Fruit fly (Drosophila melanogaster) whole organism, prepupa: ENCODE data around the gene Spn28Da.

ENCODE experiments used
- Blimp-1 ChIP-seq: fragments of 200-800 bp; sonication (Bioruptor generic); optimal IDR thresholded peaks from 3 replicates; lab custom pipeline; 2017; ENCODE audit warnings: missing biosample characterization, missing genetic modification characterization, mild to moderate bottlenecking, moderate library complexity, missing genetic modification reagents
- CG10631 ChIP-seq: fragments of 200-800 bp; sonication (Bioruptor generic); optimal IDR thresholded peaks from 2 replicates; lab custom pipeline; 2016; ENCODE audit warnings: missing biosample characterization, missing genetic modification characterization
- CG10669 ChIP-seq: fragments of 200-800 bp; sonication (Bioruptor generic); optimal IDR thresholded peaks from 3 replicates; lab custom pipeline; 2018; ENCODE audit warnings: missing biosample characterization, mild to moderate bottlenecking, missing genetic modification characterization, moderate library complexity
- CG11294 ChIP-seq: fragments of 200-800 bp; sonication (Bioruptor generic); IDR thresholded peaks from 2 replicates; pipeline ENCODE4 v1.3.6; 2022; ENCODE audit warnings: missing biosample characterization, missing genetic modification characterization
- CG11762 ChIP-seq: fragments of 200-800 bp; sonication (Bioruptor generic); optimal IDR thresholded peaks from 3 replicates; lab custom pipeline; 2016; ENCODE audit warnings: missing biosample characterization, missing genetic modification characterization; ENCODE audit not compliant: insufficient read depth
- CG11902 ChIP-seq: fragments of 200-800 bp; sonication (Bioruptor generic); optimal IDR thresholded peaks from 3 replicates; lab custom pipeline; 2016; ENCODE audit warnings: missing biosample characterization, missing genetic modification characterization
- CG15336 ChIP-seq: fragments of 200-800 bp; sonication (Bioruptor generic); IDR thresholded peaks from 2 replicates; pipeline ENCODE4 v1.3.6; 2022; ENCODE audit warnings: missing biosample characterization, missing genetic modification characterization
- CG16779 ChIP-seq: fragments of 200-800 bp; sonication (Bioruptor generic); optimal IDR thresholded peaks from 3 replicates; lab custom pipeline; 2017; ENCODE audit warnings: missing biosample characterization, mild to moderate bottlenecking, missing genetic modification characterization
- CG3032 ChIP-seq: fragments of 200-800 bp; optimal IDR thresholded peaks from 2 replicates; lab custom pipeline; 2019; ENCODE audit warnings: missing biosample characterization, mild to moderate bottlenecking, missing genetic modification characterization, moderate library complexity
- CG31627 ChIP-seq: fragments of 200-800 bp; sonication (Bioruptor generic); optimal IDR thresholded peaks from 3 replicates; lab custom pipeline; 2016; ENCODE audit warnings: missing biosample characterization, missing genetic modification characterization
- CG34406 ChIP-seq: fragments of 200-800 bp; sonication (Bioruptor generic); optimal IDR thresholded peaks from 3 replicates; lab custom pipeline; 2016; ENCODE audit warnings: missing biosample characterization, missing genetic modification characterization
- CG3919 ChIP-seq: fragments of 200-800 bp; sonication (Bioruptor generic); optimal IDR thresholded peaks from 3 replicates; lab custom pipeline; 2016; ENCODE audit warnings: missing biosample characterization, missing genetic modification characterization
- CG4318 ChIP-seq: fragments of 200-800 bp; sonication (Bioruptor generic); optimal IDR thresholded peaks from 3 replicates; lab custom pipeline; 2017; ENCODE audit warnings: missing biosample characterization, mild to moderate bottlenecking, missing genetic modification characterization
- CG6163 ChIP-seq: fragments of 200-800 bp; sonication (Bioruptor generic); IDR thresholded peaks from 3 replicates; pipeline ENCODE4 v1.3.6; 2022; ENCODE audit warnings: missing biosample characterization, missing genetic modification characterization
- CG6276 ChIP-seq: fragments of 200-800 bp; sonication (Bioruptor generic); optimal IDR thresholded peaks from 2 replicates; lab custom pipeline; 2017; ENCODE audit warnings: missing biosample characterization, mild to moderate bottlenecking, missing genetic modification characterization
- CG6792 ChIP-seq: fragments of 200-800 bp; sonication (Bioruptor generic); optimal IDR thresholded peaks from 3 replicates; lab custom pipeline; 2016; ENCODE audit warnings: missing biosample characterization, missing genetic modification characterization
- CG6808 ChIP-seq: fragments of 200-800 bp; sonication (Bioruptor generic); optimal IDR thresholded peaks from 3 replicates; lab custom pipeline; 2017; ENCODE audit warnings: missing biosample characterization, missing genetic modification characterization, mild to moderate bottlenecking, moderate library complexity, missing genetic modification reagents
- CG6854 ChIP-seq: fragments of 200-800 bp; sonication (Bioruptor generic); optimal IDR thresholded peaks from 2 replicates; lab custom pipeline; 2017; ENCODE audit warnings: missing biosample characterization, mild to moderate bottlenecking, missing genetic modification characterization
- CG7368 ChIP-seq: fragments of 200-800 bp; sonication (Bioruptor generic); optimal IDR thresholded peaks from 3 replicates; lab custom pipeline; 2016; ENCODE audit warnings: missing biosample characterization, missing genetic modification characterization
- CG8119 ChIP-seq: fragments of 200-800 bp; sonication (Bioruptor generic); IDR thresholded peaks from 3 replicates; pipeline ENCODE4 v1.3.6; 2022; ENCODE audit warnings: missing biosample characterization, missing genetic modification characterization
- CG8319 ChIP-seq: fragments of 200-800 bp; sonication (Bioruptor generic); optimal IDR thresholded peaks from 3 replicates; lab custom pipeline; 2016; ENCODE audit warnings: missing biosample characterization, missing genetic modification characterization
- CG8632 ChIP-seq: fragments of 200-800 bp; sonication (Bioruptor generic); optimal IDR thresholded peaks from 3 replicates; lab custom pipeline; 2016; ENCODE audit warnings: missing biosample characterization, missing genetic modification characterization
- CG9139 ChIP-seq: fragments of 200-800 bp; sonication (Bioruptor generic); optimal IDR thresholded peaks from 3 replicates; lab custom pipeline; 2017; ENCODE audit warnings: missing biosample characterization, mild to moderate bottlenecking, missing genetic modification characterization
- Eip75B ChIP-seq: fragments of 200-800 bp; sonication (Bioruptor generic); optimal IDR thresholded peaks from 3 replicates; lab custom pipeline; 2016; ENCODE audit warnings: missing biosample characterization, missing genetic modification characterization
- Ets21C ChIP-seq: fragments of 200-800 bp; sonication (Bioruptor generic); optimal IDR thresholded peaks from 3 replicates; lab custom pipeline; 2016; ENCODE audit warnings: missing biosample characterization, missing genetic modification characterization
- Ets96B ChIP-seq: fragments of 200-800 bp; optimal IDR thresholded peaks from 2 replicates; lab custom pipeline; 2019; ENCODE audit warnings: missing biosample characterization, mild to moderate bottlenecking, missing genetic modification characterization, moderate library complexity
- Gug ChIP-seq: fragments of 200-800 bp; sonication (Bioruptor generic); IDR thresholded peaks from 2 replicates; pipeline ENCODE4 v1.3.6; 2022; ENCODE audit warnings: missing biosample characterization, missing genetic modification characterization
- Hr38 ChIP-seq: sonication (Bioruptor generic); optimal IDR thresholded peaks from 2 replicates; lab custom pipeline; 2016; ENCODE audit warnings: missing biosample characterization, missing genetic modification characterization
- Hr39 ChIP-seq: fragments of 200-800 bp; sonication (Bioruptor generic); optimal IDR thresholded peaks from 2 replicates; lab custom pipeline; 2016; ENCODE audit warnings: missing biosample characterization, missing genetic modification characterization
- Hr4 ChIP-seq: fragments of 200-800 bp; sonication (Bioruptor generic); optimal IDR thresholded peaks from 3 replicates; lab custom pipeline; 2016; ENCODE audit warnings: missing biosample characterization, missing genetic modification characterization
- Met ChIP-seq: fragments of 200-800 bp; sonication (Bioruptor generic); optimal IDR thresholded peaks from 3 replicates; lab custom pipeline; 2016; ENCODE audit warnings: missing biosample characterization, missing genetic modification characterization
- Smox ChIP-seq: fragments of 200-800 bp; sonication (Bioruptor generic); optimal IDR thresholded peaks from 3 replicates; lab custom pipeline; 2016; ENCODE audit warnings: missing biosample characterization, missing genetic modification characterization
- Sox102F ChIP-seq: fragments of 200-800 bp; sonication (Bioruptor generic); optimal IDR thresholded peaks from 2 replicates; lab custom pipeline; 2016; ENCODE audit warnings: missing biosample characterization, mild to moderate bottlenecking, missing genetic modification characterization
- Sox14 ChIP-seq: fragments of 200-800 bp; sonication (Bioruptor generic); optimal IDR thresholded peaks from 3 replicates; lab custom pipeline; 2016; ENCODE audit warnings: missing biosample characterization, missing genetic modification characterization
- Sox15 ChIP-seq: fragments of 200-800 bp; sonication (Bioruptor generic); optimal IDR thresholded peaks from 3 replicates; lab custom pipeline; 2016; ENCODE audit warnings: missing biosample characterization, missing genetic modification characterization
- achi ChIP-seq: fragments of 200-800 bp; sonication (Bioruptor generic); optimal IDR thresholded peaks from 3 replicates; lab custom pipeline; 2016; ENCODE audit warnings: missing biosample characterization, missing genetic modification characterization
- acj6 ChIP-seq: fragments of 200-800 bp; sonication (Bioruptor generic); optimal IDR thresholded peaks from 3 replicates; lab custom pipeline; 2016; ENCODE audit warnings: missing biosample characterization, missing genetic modification characterization
- cyc ChIP-seq: fragments of 200-800 bp; sonication (Bioruptor generic); optimal IDR thresholded peaks from 3 replicates; lab custom pipeline; 2016; ENCODE audit warnings: missing biosample characterization, missing genetic modification characterization
- dac ChIP-seq: fragments of 200-800 bp; sonication (Bioruptor generic); optimal IDR thresholded peaks from 2 replicates; lab custom pipeline; 2017; ENCODE audit warnings: missing biosample characterization, mild to moderate bottlenecking, missing genetic modification characterization
- eg ChIP-seq: fragments of 200-800 bp; sonication (Bioruptor generic); IDR thresholded peaks from 3 replicates; pipeline ENCODE4 v1.3.6; 2022; ENCODE audit warnings: missing biosample characterization, missing genetic modification characterization
- esn ChIP-seq: fragments of 200-800 bp; sonication (Bioruptor generic); optimal IDR thresholded peaks from 2 replicates; lab custom pipeline; 2016; ENCODE audit warnings: missing biosample characterization, mild to moderate bottlenecking, missing genetic modification characterization, moderate library complexity
- fd59A ChIP-seq: fragments of 200-800 bp; sonication (Bioruptor generic); optimal IDR thresholded peaks from 2 replicates; lab custom pipeline; 2017; ENCODE audit warnings: missing biosample characterization, mild to moderate bottlenecking, missing genetic modification characterization, missing genetic modification reagents
- fd85E ChIP-seq: fragments of 200-800 bp; sonication (Bioruptor generic); optimal IDR thresholded peaks from 3 replicates; lab custom pipeline; 2016; ENCODE audit warnings: missing biosample characterization, missing genetic modification characterization
- fkh ChIP-seq: fragments of 200-800 bp; sonication (Bioruptor generic); optimal IDR thresholded peaks from 3 replicates; lab custom pipeline; 2017; ENCODE audit warnings: missing biosample characterization, mild to moderate bottlenecking, missing genetic modification characterization, moderate library complexity
- net ChIP-seq: fragments of 200-800 bp; sonication (Bioruptor generic); optimal IDR thresholded peaks from 3 replicates; lab custom pipeline; 2016; ENCODE audit warnings: missing biosample characterization, missing genetic modification characterization
- pdm3 ChIP-seq: fragments of 200-800 bp; sonication (Bioruptor generic); optimal IDR thresholded peaks from 3 replicates; lab custom pipeline; 2016; ENCODE audit warnings: missing biosample characterization, missing genetic modification characterization
- salr ChIP-seq, 2 experiments: fragments of 200-800 bp; sonication (Bioruptor generic); optimal IDR thresholded peaks; 3 replicates each; lab custom pipeline; 2016 to 2018; ENCODE audit warnings: missing biosample characterization in 2 of 2, missing genetic modification characterization in 2 of 2, mild to moderate bottlenecking in 1 of 2
- spab ChIP-seq: fragments of 200-800 bp; sonication (Bioruptor generic); optimal IDR thresholded peaks from 2 replicates; lab custom pipeline; 2017; ENCODE audit warnings: missing biosample characterization, mild to moderate bottlenecking, missing genetic modification characterization, missing genetic modification reagents
- svp ChIP-seq: fragments of 200-800 bp; sonication (Bioruptor generic); peaks from one replicate; lab custom pipeline; 2016; ENCODE audit warnings: missing biosample characterization, missing genetic modification characterization
- vri ChIP-seq: fragments of 200-800 bp; sonication (Bioruptor generic); optimal IDR thresholded peaks from 3 replicates; lab custom pipeline; 2016; ENCODE audit warnings: missing biosample characterization, mild to moderate bottlenecking, missing genetic modification characterization

The Spn28Da gene

DNA sequence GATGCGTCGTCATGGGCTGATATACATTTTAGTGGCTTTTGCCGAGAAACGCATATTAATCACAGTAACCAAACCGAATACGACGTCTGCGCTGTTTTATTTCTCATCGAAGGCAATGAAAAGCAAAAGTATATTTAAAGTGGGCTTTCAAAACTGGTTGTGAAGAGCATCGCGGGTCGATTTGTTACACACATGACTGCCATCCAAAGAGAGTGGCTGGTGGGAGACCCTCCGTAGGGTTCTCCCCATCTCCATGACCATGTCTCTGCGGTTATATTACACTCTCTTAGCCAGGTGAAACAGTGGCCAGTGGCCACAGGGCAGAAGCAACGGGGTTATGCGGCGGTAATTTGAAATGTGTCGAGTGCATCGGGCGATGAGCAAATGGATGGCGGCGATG, 8.5 kb downstream of the Spn28Da start (continued):
- no peak for TF ChIP-seq fd85E
- TF ChIP-seq CG8119 (GFP tag; lab: Robert Waterston, UW): no peak
- TF ChIP-seq CG6792: no peak
- TF ChIP-seq CG11294: no peak
- no peak for TF ChIP-seq Sox14 (GFP tag; lab: Kevin White, UChicago)
- no peak for TF ChIP-seq CG16779 (tag; lab: Kevin White, UChicago)
- TF ChIP-seq Hr39: no peak

dm6 chr2L:7879292-7879894, 9.5 kb downstream of the Spn28Da start, which contains the start of gene spz3:
TSS of gene spz3 (minus strand) at chr2L:7879552.
- TF ChIP-seq Smox (GFP tag; lab: Kevin White, UChicago) (no peak), Sox15 (GFP tag; lab: Kevin White, UChicago) (no peak), eg (peak; percentile 90), CG15336 (GFP tag; lab: Robert Waterston, UW) (peak; percentile 80), Hr38 (GFP tag; lab: Kevin White, UChicago) (no peak), CG6808 (GFP tag; lab: Kevin White, UChicago) (peak; percentile 83), CG16779 (tag; lab: Kevin White, UChicago) (peak; percentile 87), net (GFP tag; lab: Kevin White, UChicago) (peak; percentile 79), Ets96B (tag; lab: Kevin White, UChicago) (peak; percentile 68), fkh (GFP tag; lab: Kevin White, UChicago) (no peak), Hr39 (no peak), Blimp-1 (GFP tag; lab: Kevin White, UChicago) (peak; percentile 41), CG6854 (peak; percentile 74), Ets21C (GFP tag; lab: Kevin White, UChicago) (no peak), fd59A (GFP tag; lab: Kevin White, UChicago) (peak; percentile 22), CG6792 (peak; percentile 6), svp (no peak), Eip75B (GFP tag; lab: Kevin White, UChicago) (peak; percentile 43), CG34406 (peak; percentile 61), spab (peak; percentile 63), Gug (GFP tag; lab: Robert Waterston, UW) (peak; percentile 27; the same call in 1 of the 2 replicates), CG6276 (GFP tag; lab: Kevin White, UChicago) (peak; percentile 82), Met (GFP tag; lab: Kevin White, UChicago) (peak; percentile 18), pdm3 (GFP tag; lab: Kevin White, UChicago) (peak; percentile 53), CG8319 (GFP tag; lab: Kevin White, UChicago) (no peak), CG11902 (no peak), CG3919 (GFP tag; lab: Kevin White, UChicago) (peak; percentile 42), cyc (GFP tag; lab: Kevin White, UChicago) (no peak), CG7368 (GFP tag; lab: Kevin White, UChicago) (no peak), salr (GFP tag; optimal IDR thresholded peaks at IDR 0.05; lab: Kevin White, UChicago) (peak; percentile 9 to 33), Hr4 (no peak), CG6163 (GFP tag; lab: Robert Waterston, UW) (peak; percentile 92), dac (no peak), CG8632 (GFP tag; lab: Kevin White, UChicago) (peak; percentile 55), CG9139 (GFP tag; lab: Kevin White, UChicago) (peak; percentile 82), achi (GFP tag; lab: Kevin White, UChicago) (peak; percentile 13), CG10631 (GFP tag; lab: Kevin White, UChicago) (no peak), acj6 (GFP tag; lab: Kevin White, UChicago) (no peak), esn (GFP tag; lab: Kevin White, UChicago) (no peak), CG31627 (GFP tag; lab: Kevin White, UChicago) (no peak), CG3032 (peak; percentile 53), CG11762 (GFP tag; lab: Kevin White, UChicago) (no peak), CG10669 (GFP tag; lab: Kevin White, UChicago) (peak; percentile 71), vri (peak; percentile 63), CG11294 (no peak), CG4318 (GFP tag; lab: Kevin White, UChicago) (no peak), Sox102F (GFP tag; lab: Kevin White, UChicago) (peak; percentile 37), Sox14 (GFP tag; lab: Kevin White, UChicago) (no peak)
